Worm (Caenorhabditis elegans) whole organism, L4 larva: ENCODE data around the gene dsl-5.
A peak's percentile ranks its signal among the peaks of the same experiment; 100 is the strongest.

Source experiments
- F10B5.3 ChIP-seq: sonication (generic microtip); optimal IDR thresholded peaks from 2 replicates; lab custom pipeline; 2016; ENCODE audit warnings: mild to moderate bottlenecking, missing genetic modification characterization, missing compliant biosample characterization
- F26F4.8 ChIP-seq: fragments of 200-800 bp; sonication (Bioruptor generic); conservative IDR thresholded peaks from 2 replicates; pipeline ENCODE4 v1.3.6; 2022; ENCODE audit warnings: missing genetic modification characterization, missing compliant biosample characterization
- F37D6.2 ChIP-seq: sonication (generic microtip); optimal IDR thresholded peaks from 2 replicates; lab custom pipeline; 2016; ENCODE audit warnings: mild to moderate bottlenecking, missing genetic modification characterization, missing compliant biosample characterization
- F49E8.2 ChIP-seq: sonication (generic microtip); optimal IDR thresholded peaks from 2 replicates; lab custom pipeline; 2016; ENCODE audit warnings: missing compliant biosample characterization, mild to moderate bottlenecking, missing genetic modification characterization, borderline replicate concordance
- aha-1 ChIP-seq: fragments of 150-350 bp; peaks from one replicate; lab custom pipeline; 2014; ENCODE audit warnings: missing biosample characterization, missing genetic modification characterization
- arid-1 ChIP-seq: fragments of 200-800 bp; sonication (Bioruptor generic); conservative IDR thresholded peaks from 2 replicates; pipeline ENCODE4 v1.3.6; 2022; ENCODE audit warnings: missing genetic modification reagents, missing genetic modification characterization, missing compliant biosample characterization
- attf-4 ChIP-seq: sonication (generic microtip); optimal IDR thresholded peaks from 3 replicates; lab custom pipeline; 2017; ENCODE audit warnings: missing biosample characterization, missing genetic modification characterization
- ceh-20 ChIP-seq: fragments of 200-800 bp; sonication (Bioruptor generic); IDR thresholded peaks from 2 replicates; pipeline ENCODE4 v1.3.6; 2022; ENCODE audit warnings: missing genetic modification reagents, missing genetic modification characterization, missing compliant biosample characterization
- ceh-28 ChIP-seq: fragments of 150-350 bp; optimal IDR thresholded peaks from 2 replicates; lab custom pipeline; 2014; ENCODE audit warnings: missing biosample characterization, missing genetic modification reagents, missing genetic modification characterization
- daf-16 ChIP-seq, 3 experiments: sonication (generic microtip); optimal IDR thresholded peaks; 2 replicates each; lab custom pipeline; 2016 to 2017; ENCODE audit warnings: missing genetic modification characterization in 3 of 3, missing genetic modification reagents in 3 of 3, mild to moderate bottlenecking in 2 of 3, missing compliant biosample characterization in 2 of 3, missing biosample characterization in 1 of 3, moderate library complexity in 1 of 3
- dpl-1 ChIP-seq: fragments of 150-350 bp; optimal IDR thresholded peaks from 2 replicates; lab custom pipeline; 2014; ENCODE audit warnings: missing biosample characterization, missing genetic modification reagents, missing genetic modification characterization
- dve-1 ChIP-seq: sonication (generic microtip); optimal IDR thresholded peaks from 2 replicates; lab custom pipeline; 2017; ENCODE audit warnings: antibody characterized with exemption, mild to moderate bottlenecking, missing genetic modification characterization, missing compliant biosample characterization; ENCODE audit not compliant: insufficient read depth
- egl-43 ChIP-seq: fragments of 200-800 bp; sonication (Bioruptor generic); IDR thresholded peaks from 2 replicates; pipeline ENCODE4 v1.3.6; 2022; ENCODE audit warnings: missing genetic modification reagents, missing genetic modification characterization, missing compliant biosample characterization
- fos-1 ChIP-seq: fragments of 150-350 bp; optimal IDR thresholded peaks from 2 replicates; lab custom pipeline; 2014; ENCODE audit warnings: missing biosample characterization, missing genetic modification characterization
- gei-8 ChIP-seq: fragments of 200-800 bp; sonication (Bioruptor generic); optimal IDR thresholded peaks from 2 replicates; lab custom pipeline; 2018; ENCODE audit warnings: mild to moderate bottlenecking, missing genetic modification characterization, missing compliant biosample characterization
- hlh-11 ChIP-seq: fragments of 200-800 bp; sonication (Bioruptor generic); optimal IDR thresholded peaks from 2 replicates; lab custom pipeline; 2018; ENCODE audit warnings: mild to moderate bottlenecking, missing genetic modification characterization, missing compliant biosample characterization
- lin-1 ChIP-seq: fragments of 200-800 bp; sonication (Bioruptor generic); IDR thresholded peaks from 2 replicates; pipeline ENCODE4 v1.3.6; 2022; ENCODE audit warnings: missing genetic modification reagents, missing genetic modification characterization, missing compliant biosample characterization
- lin-13 ChIP-seq: fragments of 150-350 bp; optimal IDR thresholded peaks from 2 replicates; lab custom pipeline; 2014; ENCODE audit warnings: missing biosample characterization, missing genetic modification reagents, missing genetic modification characterization
- lin-38 ChIP-seq: fragments of 200-800 bp; sonication (Bioruptor generic); IDR thresholded peaks from 2 replicates; pipeline ENCODE4 v1.3.6; 2022; ENCODE audit warnings: missing genetic modification reagents, missing genetic modification characterization, missing compliant biosample characterization
- lsy-2 ChIP-seq, 2 experiments: fragments of 150-350 bp in 1 of 2; sonication (generic microtip) in 1 of 2; optimal IDR thresholded peaks; 2 replicates each; lab custom pipeline; 2014 to 2017; ENCODE audit warnings: missing biosample characterization in 2 of 2, missing genetic modification characterization in 2 of 2
- madf-9 ChIP-seq: fragments of 200-800 bp; sonication (Bioruptor generic); conservative IDR thresholded peaks from 2 replicates; pipeline ENCODE4 v1.3.6; 2022; ENCODE audit warnings: missing genetic modification reagents, missing genetic modification characterization, missing compliant biosample characterization
- mep-1 ChIP-seq: fragments of 150-350 bp; sonication (generic microtip); optimal IDR thresholded peaks from 3 replicates; lab custom pipeline; 2014; ENCODE audit warnings: missing biosample characterization, missing genetic modification characterization
- mes-2 ChIP-seq: sonication (generic microtip); optimal IDR thresholded peaks from 2 replicates; lab custom pipeline; 2016; ENCODE audit warnings: missing genotype, mild to moderate bottlenecking, missing genetic modification characterization, missing compliant biosample characterization; ENCODE audit not compliant: poor library complexity, severe bottlenecking
- mxl-3 ChIP-seq: fragments of 200-800 bp; sonication (Bioruptor generic); optimal IDR thresholded peaks from 2 replicates; lab custom pipeline; 2018; ENCODE audit warnings: mild to moderate bottlenecking, missing genetic modification characterization, missing compliant biosample characterization
- nhr-10 ChIP-seq: fragments of 150-350 bp; optimal IDR thresholded peaks from 2 replicates; lab custom pipeline; 2014; ENCODE audit warnings: missing biosample characterization, missing genetic modification characterization
- nhr-102 ChIP-seq: sonication (generic microtip); optimal IDR thresholded peaks from 2 replicates; lab custom pipeline; 2016; ENCODE audit warnings: mild to moderate bottlenecking, missing genetic modification characterization, moderate library complexity, missing compliant biosample characterization
- nhr-11 ChIP-seq: fragments of 150-350 bp; optimal IDR thresholded peaks from 2 replicates; lab custom pipeline; 2014; ENCODE audit warnings: missing biosample characterization, missing genetic modification characterization
- nhr-28 ChIP-seq: fragments of 150-350 bp; optimal IDR thresholded peaks from 2 replicates; lab custom pipeline; 2014; ENCODE audit warnings: missing biosample characterization, missing genetic modification characterization
- nhr-76 ChIP-seq: fragments of 150-350 bp; optimal IDR thresholded peaks from 2 replicates; lab custom pipeline; 2014; ENCODE audit warnings: missing biosample characterization, missing genetic modification characterization
- nhr-77 ChIP-seq: fragments of 150-350 bp; optimal IDR thresholded peaks from 2 replicates; lab custom pipeline; 2014; ENCODE audit warnings: missing biosample characterization, missing genetic modification characterization
- pqm-1 ChIP-seq: sonication (generic microtip); optimal IDR thresholded peaks from 2 replicates; lab custom pipeline; 2017; ENCODE audit warnings: missing biosample characterization, missing genetic modification characterization
- rbr-2 ChIP-seq: sonication (generic microtip); optimal IDR thresholded peaks from 2 replicates; lab custom pipeline; 2016; ENCODE audit warnings: missing genotype, missing genetic modification characterization, missing compliant biosample characterization
- sdz-12 ChIP-seq: fragments of 200-800 bp; sonication (Bioruptor generic); optimal IDR thresholded peaks from 2 replicates; lab custom pipeline; 2018; ENCODE audit warnings: mild to moderate bottlenecking, missing genetic modification characterization, missing compliant biosample characterization
- set-16 ChIP-seq: fragments of 200-800 bp; sonication (Bioruptor generic); IDR thresholded peaks from 2 replicates; pipeline ENCODE4 v1.3.6; 2022; ENCODE audit warnings: missing genetic modification reagents, missing genetic modification characterization, missing compliant biosample characterization
- snpc-1.2 ChIP-seq: fragments of 200-800 bp; sonication (Bioruptor generic); IDR thresholded peaks from 2 replicates; pipeline ENCODE4 v1.3.6; 2022; ENCODE audit warnings: missing genetic modification reagents, missing genetic modification characterization, missing compliant biosample characterization
- spr-1 ChIP-seq: sonication (generic microtip); optimal IDR thresholded peaks from 2 replicates; lab custom pipeline; 2016; ENCODE audit warnings: mild to moderate bottlenecking, missing genetic modification characterization, missing compliant biosample characterization
- unc-130 ChIP-seq: sonication (generic microtip); optimal IDR thresholded peaks from 2 replicates; lab custom pipeline; 2016; ENCODE audit warnings: missing genetic modification reagents, missing genetic modification characterization, missing compliant biosample characterization
- unc-62 ChIP-seq, 3 experiments: fragments of 150-350 bp in 1 of 3; sonication (generic microtip); optimal IDR thresholded peaks in 2 of 3; peaks in 1 of 3; 1 replicate in 1 of 3; 2 replicates in 2 of 3; lab custom pipeline; 2014 to 2017; ENCODE audit warnings: missing biosample characterization in 3 of 3, missing genetic modification characterization in 3 of 3, missing genetic modification reagents in 3 of 3, missing genotype in 1 of 3
- zfp-3 ChIP-seq: fragments of 200-800 bp; sonication (Bioruptor generic); conservative IDR thresholded peaks from 2 replicates; pipeline ENCODE4 v1.3.6; 2022; ENCODE audit warnings: missing genetic modification reagents, missing genetic modification characterization, missing compliant biosample characterization

Gene dsl-5

ce11 chrIV:11604909-11605308, 15.9 kb downstream of the dsl-5 start, which contains the start of the genes ragc-1 and Y24F12A.1 (continued):
- TF ChIP-seq spr-1, result no peak
- peak; percentile 76 for TF ChIP-seq mep-1 (tag; lab: Kevin White, UChicago)
- peak; percentile 27 for TF ChIP-seq nhr-77 (tag; lab: Kevin White, UChicago)
- TF ChIP-seq ceh-28, result no peak
- peak; percentile 44 for TF ChIP-seq hlh-11 (tag; lab: Kevin White, UChicago)
- TF ChIP-seq nhr-102 (tag; lab: Kevin White, UChicago), result no peak
- TF ChIP-seq lin-38 (GFP tag; lab: Robert Waterston, UW), result peak; percentile 51
- no peak for TF ChIP-seq pqm-1 (tag; lab: Kevin White, UChicago)
- TF ChIP-seq nhr-28 (tag; lab: Kevin White, UChicago), result peak; percentile 31
- TF ChIP-seq fos-1 (tag; lab: Kevin White, UChicago), result no peak
- TF ChIP-seq dve-1 (tag; lab: Kevin White, UChicago), result peak; percentile 74
- TF ChIP-seq mxl-3, result peak; percentile 78

- TF ChIP-seq zfp-3, result no peak
- TF ChIP-seq snpc-1.2 (GFP tag; lab: Robert Waterston, UW), result peak; percentile 40; the same call in 1 of the 2 replicates
- TF ChIP-seq unc-62 (GFP tag; optimal IDR thresholded peaks at IDR 0.05 in 1 of 2; lab: Kevin White, UChicago), result peak in 1 of 2 experiments; percentile 96
- no peak for TF ChIP-seq unc-62 (tag; optimal IDR thresholded peaks at IDR 0.05; lab: Kevin White, UChicago)
- TF ChIP-seq nhr-10 (tag; lab: Kevin White, UChicago), result no peak
- peak; percentile 6 for TF ChIP-seq F49E8.2 (tag; lab: Kevin White, UChicago)
- TF ChIP-seq daf-16 (GFP tag; optimal IDR thresholded peaks at IDR 0.05; lab: Kevin White, UChicago), result no peak
- peak; percentile 21 for TF ChIP-seq daf-16 (tag; optimal IDR thresholded peaks at IDR 0.05; lab: Kevin White, UChicago)
- TF ChIP-seq aha-1 (tag; lab: Kevin White, UChicago), result peak; percentile 13
- no peak for TF ChIP-seq gei-8 (GFP tag; lab: Kevin White, UChicago)
- TF ChIP-seq lin-38 (GFP tag; lab: Robert Waterston, UW), result peak; percentile 47
- TF ChIP-seq lsy-2 (tag; optimal IDR thresholded peaks at IDR 0.05; lab: Kevin White, UChicago), result no peak
Measured at ce11 chrIV:11603265-11603840, 17.5 kb downstream of the dsl-5 start.

ce11 chrIV:11602498-11603068, 18.2 kb downstream of the dsl-5 start, which contains the start of gene rps-11:
Gene rps-11, plus strand, starts transcription at chrIV:11602641.
- no peak for TF ChIP-seq lin-1
- 0 out of 2 replicates have a peak, but pooled peaks have one; percentile 6 for TF ChIP-seq egl-43 (GFP tag; lab: Robert Waterston, UW)
- TF ChIP-seq aha-1 (tag; lab: Kevin White, UChicago), result peak; percentile 92

ce11 chrIV:11601721-11602405, 18.9 kb downstream of the dsl-5 start:
- 0 out of 2 replicates have a peak, but pooled peaks have one; percentile 22 for TF ChIP-seq egl-43 (GFP tag; lab: Robert Waterston, UW)
- TF ChIP-seq F37D6.2 (tag; lab: Kevin White, UChicago), result peak; percentile 27
- TF ChIP-seq F10B5.3 (tag; lab: Kevin White, UChicago), result no peak
- TF ChIP-seq unc-130, result peak; percentile 37
- TF ChIP-seq aha-1 (tag; lab: Kevin White, UChicago), result peak; percentile 89
- no peak for TF ChIP-seq madf-9
- peak; percentile 48 for TF ChIP-seq arid-1 (GFP tag; lab: Robert Waterston, UW)
- no peak for TF ChIP-seq attf-4
- TF ChIP-seq F26F4.8 (GFP tag; lab: Robert Waterston, UW), result no peak
- peak; percentile 63 for TF ChIP-seq dpl-1 (GFP tag; lab: Kevin White, UChicago)
- TF ChIP-seq fos-1 (tag; lab: Kevin White, UChicago), result no peak
- no peak for TF ChIP-seq daf-16 (GFP tag; optimal IDR thresholded peaks at IDR 0.05; lab: Kevin White, UChicago)
- peak; percentile 28 for TF ChIP-seq daf-16 (tag; optimal IDR thresholded peaks at IDR 0.05; lab: Kevin White, UChicago)
- peak; percentile 24 for TF ChIP-seq nhr-11 (tag; lab: Kevin White, UChicago)
- TF ChIP-seq rbr-2, result peak; percentile 70
- TF ChIP-seq sdz-12 (GFP tag; lab: Kevin White, UChicago), result peak; percentile 42
- TF ChIP-seq dve-1 (tag; lab: Kevin White, UChicago), result peak; percentile 80
- peak; percentile 54 for TF ChIP-seq spr-1
- TF ChIP-seq lin-13 (GFP tag; lab: Kevin White, UChicago), result peak; percentile 67
- peak; percentile 44; the same call in 1 of the 2 replicates for TF ChIP-seq snpc-1.2 (GFP tag; lab: Robert Waterston, UW)
- peak; percentile 9; the same call in 1 of the 2 replicates for TF ChIP-seq set-16 (GFP tag; lab: Robert Waterston, UW)
- TF ChIP-seq nhr-76 (tag; lab: Kevin White, UChicago), result no peak
- peak; percentile 54 for TF ChIP-seq nhr-102 (tag; lab: Kevin White, UChicago)
- peak; percentile 7 for TF ChIP-seq nhr-77 (tag; lab: Kevin White, UChicago)
- peak; percentile 86 for TF ChIP-seq mes-2 (tag; lab: Kevin White, UChicago)
- no peak for TF ChIP-seq ceh-20 (GFP tag; lab: Robert Waterston, UW)
